Fruit fly (Drosophila melanogaster) whole organism, embryonic: Measurements from ENCODE around the gene Sfp93F.

Experiments used
- Asciz ChIP-seq: fragments of 200-800 bp; sonication (Bioruptor generic); optimal IDR thresholded peaks from 2 replicates; lab custom pipeline; 2017; ENCODE audit warnings: missing biosample characterization, mild to moderate bottlenecking, missing genetic modification characterization, missing genetic modification reagents
- CG1024 ChIP-seq: fragments of 200-800 bp; sonication (Bioruptor generic); IDR thresholded peaks from 2 replicates; pipeline ENCODE4 v1.3.6; 2022; ENCODE audit warnings: missing biosample characterization, missing genetic modification characterization
- CG11093 ChIP-seq: fragments of 200-800 bp; sonication (Bioruptor generic); IDR thresholded peaks from 3 replicates; pipeline ENCODE4 v1.3.6; 2022; ENCODE audit warnings: missing biosample characterization, missing genetic modification characterization
- CG1233 ChIP-seq: fragments of 200-800 bp; sonication (Bioruptor generic); optimal IDR thresholded peaks from 4 replicates; lab custom pipeline; 2018; ENCODE audit warnings: missing biosample characterization, mild to moderate bottlenecking, missing genetic modification characterization
- CG14965 ChIP-seq: fragments of 200-800 bp; sonication (Bioruptor generic); optimal IDR thresholded peaks from 2 replicates; lab custom pipeline; 2016; ENCODE audit warnings: missing biosample characterization, missing genetic modification characterization, borderline replicate concordance
- CG15601 ChIP-seq: fragments of 200-800 bp; sonication (Bioruptor generic); optimal IDR thresholded peaks from 3 replicates; lab custom pipeline; 2019; ENCODE audit warnings: missing biosample characterization, mild to moderate bottlenecking, missing genetic modification characterization, moderate library complexity
- CG18599 ChIP-seq: fragments of 200-800 bp; sonication (Bioruptor generic); optimal IDR thresholded peaks from 3 replicates; lab custom pipeline; 2017; ENCODE audit warnings: missing biosample characterization, missing genetic modification characterization, mild to moderate bottlenecking, moderate library complexity, missing genetic modification reagents
- CG34376 ChIP-seq: fragments of 200-800 bp; sonication (Bioruptor generic); optimal IDR thresholded peaks from 2 replicates; lab custom pipeline; 2018; ENCODE audit warnings: missing biosample characterization, mild to moderate bottlenecking, missing genetic modification characterization
- CG3726 ChIP-seq: fragments of 200-800 bp; sonication (Bioruptor generic); IDR thresholded peaks from 3 replicates; pipeline ENCODE4, ENCODE4 v1.3.6; 2022; ENCODE audit warnings: missing biosample characterization, missing genetic modification characterization
- CG4424 ChIP-seq: fragments of 200-800 bp; sonication (Bioruptor generic); optimal IDR thresholded peaks from 3 replicates; lab custom pipeline; 2016; ENCODE audit warnings: missing biosample characterization, missing genetic modification characterization
- CG6791 ChIP-seq: fragments of 200-800 bp; sonication (Bioruptor generic); IDR thresholded peaks from 3 replicates; pipeline ENCODE4 v1.3.6; 2022; ENCODE audit warnings: missing biosample characterization, missing genetic modification characterization; ENCODE audit not compliant: partially characterized antibody
- CG7963 ChIP-seq: fragments of 200-800 bp; sonication (Bioruptor generic); IDR thresholded peaks from 3 replicates; pipeline ENCODE4 v1.3.6; 2022; ENCODE audit warnings: missing biosample characterization, missing genetic modification characterization; ENCODE audit not compliant: partially characterized antibody
- CG8281 ChIP-seq: fragments of 200-800 bp; sonication (Bioruptor generic); optimal IDR thresholded peaks from 2 replicates; lab custom pipeline; 2018; ENCODE audit warnings: missing biosample characterization, mild to moderate bottlenecking, missing genetic modification characterization, moderate library complexity
- CG8388 ChIP-seq: fragments of 200-800 bp; sonication (Bioruptor generic); optimal IDR thresholded peaks from 2 replicates; lab custom pipeline; 2019; ENCODE audit warnings: missing biosample characterization, mild to moderate bottlenecking, missing genetic modification characterization, moderate library complexity
- CG9437 ChIP-seq: fragments of 200-800 bp; sonication (Bioruptor generic); optimal IDR thresholded peaks from 2 replicates; lab custom pipeline; 2018; ENCODE audit warnings: missing biosample characterization, mild to moderate bottlenecking, missing genetic modification characterization
- Dfd ChIP-seq, 2 experiments: fragments of >200 bp; optimal IDR thresholded peaks; 2 replicates each; lab custom pipeline; 2017; ENCODE audit warnings: missing biosample characterization in 2 of 2, missing genetic modification characterization in 2 of 2
- Dll ChIP-seq: fragments of 200-800 bp; sonication (Bioruptor generic); IDR thresholded peaks from 4 replicates; pipeline ENCODE4 v1.3.6; 2022; ENCODE audit warnings: missing biosample characterization, missing genetic modification characterization; ENCODE audit not compliant: partially characterized antibody
- Hr3 ChIP-seq: fragments of 200-800 bp; sonication (Bioruptor generic); optimal IDR thresholded peaks from 3 replicates; lab custom pipeline; 2016; ENCODE audit warnings: missing biosample characterization, missing genetic modification characterization
- Nf-YA ChIP-seq: fragments of 200-800 bp; sonication (Bioruptor generic); IDR thresholded peaks from 2 replicates; pipeline ENCODE4 v1.3.6; 2022; ENCODE audit warnings: missing biosample characterization, missing genetic modification characterization
- Pdp1 ChIP-seq, 2 experiments: fragments of 200-800 bp; sonication (Bioruptor generic); optimal IDR thresholded peaks; 3 replicates each; lab custom pipeline; 2016; ENCODE audit warnings: missing biosample characterization in 2 of 2, missing genetic modification characterization in 2 of 2, mild to moderate bottlenecking in 1 of 2, moderate library complexity in 1 of 2
- Poxn ChIP-seq: fragments of 200-800 bp; sonication (Bioruptor generic); IDR thresholded peaks from 2 replicates; pipeline ENCODE4 v1.3.6; 2022; ENCODE audit warnings: missing biosample characterization, missing genetic modification characterization
- Ravus ChIP-seq: fragments of 200-800 bp; sonication (Bioruptor generic); IDR thresholded peaks from 2 replicates; pipeline ENCODE4 v1.3.6; 2022; ENCODE audit warnings: missing biosample characterization, missing genetic modification characterization
- Sox100B ChIP-seq: fragments of 200-800 bp; sonication (Bioruptor generic); optimal IDR thresholded peaks from 3 replicates; lab custom pipeline; 2018; ENCODE audit warnings: missing biosample characterization, mild to moderate bottlenecking, missing genetic modification characterization
- btn ChIP-seq: fragments of 200-800 bp; sonication (Bioruptor generic); optimal IDR thresholded peaks from 2 replicates; lab custom pipeline; 2016; ENCODE audit warnings: missing biosample characterization, missing genetic modification characterization
- eve ChIP-seq, 2 experiments: fragments of >200 bp; optimal IDR thresholded peaks; 2 replicates each; lab custom pipeline; 2017; ENCODE audit warnings: missing biosample characterization in 2 of 2, missing genetic modification characterization in 2 of 2
- exex ChIP-seq: fragments of 200-800 bp; sonication (Bioruptor generic); optimal IDR thresholded peaks from 4 replicates; lab custom pipeline; 2018; ENCODE audit warnings: missing biosample characterization, mild to moderate bottlenecking, missing genetic modification characterization, moderate library complexity
- her ChIP-seq: fragments of 200-800 bp; sonication (Bioruptor generic); optimal IDR thresholded peaks from 2 replicates; lab custom pipeline; 2016; ENCODE audit warnings: missing biosample characterization, missing genetic modification characterization
- hkb ChIP-seq, 2 experiments: fragments of 200-800 bp in 1 of 2; fragments of >200 bp in 1 of 2; sonication (Bioruptor generic) in 1 of 2; IDR thresholded peaks in 1 of 2; optimal IDR thresholded peaks in 1 of 2; 2 replicates each; pipeline versions ENCODE4 v1.3.6 to Lab custom; 2017 to 2022; ENCODE audit warnings: missing biosample characterization in 1 of 2, missing genetic modification characterization in 1 of 2
- mirr ChIP-seq: fragments of 200-800 bp; sonication (Bioruptor generic); optimal IDR thresholded peaks from 3 replicates; lab custom pipeline; 2018; ENCODE audit warnings: missing biosample characterization, mild to moderate bottlenecking, missing genetic modification characterization
- mld ChIP-seq: fragments of 200-800 bp; sonication (Bioruptor generic); IDR thresholded peaks from 3 replicates; pipeline ENCODE4 v1.3.6; 2022; ENCODE audit warnings: missing biosample characterization, missing genetic modification characterization; ENCODE audit not compliant: partially characterized antibody
- nau ChIP-seq: fragments of 200-800 bp; sonication (Bioruptor generic); optimal IDR thresholded peaks from 3 replicates; lab custom pipeline; 2017; ENCODE audit warnings: missing biosample characterization, mild to moderate bottlenecking, missing genetic modification characterization, missing genetic modification reagents
- run ChIP-seq: fragments of 200-800 bp; sonication (Bioruptor generic); optimal IDR thresholded peaks from 3 replicates; lab custom pipeline; 2018; ENCODE audit warnings: missing biosample characterization, mild to moderate bottlenecking, missing genetic modification characterization
- sd ChIP-seq: fragments of 200-800 bp; sonication (Bioruptor generic); optimal IDR thresholded peaks from 3 replicates; lab custom pipeline; 2018; ENCODE audit warnings: missing biosample characterization, mild to moderate bottlenecking, missing genetic modification characterization, moderate library complexity
- slbo ChIP-seq: fragments of 200-800 bp; sonication (Bioruptor generic); IDR thresholded peaks from 2 replicates; pipeline ENCODE4 v1.3.6; 2022; ENCODE audit warnings: missing biosample characterization, missing genetic modification characterization
- sug ChIP-seq: fragments of 200-800 bp; optimal IDR thresholded peaks from 2 replicates; lab custom pipeline; 2019; ENCODE audit warnings: missing biosample characterization, mild to moderate bottlenecking, missing genetic modification characterization, moderate library complexity
- trem ChIP-seq: fragments of 200-800 bp; optimal IDR thresholded peaks from 3 replicates; lab custom pipeline; 2019; ENCODE audit warnings: missing biosample characterization, mild to moderate bottlenecking, missing genetic modification characterization, moderate library complexity
- unpg ChIP-seq: fragments of 200-800 bp; sonication (Bioruptor generic); optimal IDR thresholded peaks from 3 replicates; lab custom pipeline; 2018; ENCODE audit warnings: missing biosample characterization, mild to moderate bottlenecking, missing genetic modification characterization, moderate library complexity
- zf30C ChIP-seq: fragments of 200-800 bp; sonication (Bioruptor generic); optimal IDR thresholded peaks from 3 replicates; lab custom pipeline; 2018; ENCODE audit warnings: missing biosample characterization, mild to moderate bottlenecking, missing genetic modification characterization

Sfp93F gene

DNA sequence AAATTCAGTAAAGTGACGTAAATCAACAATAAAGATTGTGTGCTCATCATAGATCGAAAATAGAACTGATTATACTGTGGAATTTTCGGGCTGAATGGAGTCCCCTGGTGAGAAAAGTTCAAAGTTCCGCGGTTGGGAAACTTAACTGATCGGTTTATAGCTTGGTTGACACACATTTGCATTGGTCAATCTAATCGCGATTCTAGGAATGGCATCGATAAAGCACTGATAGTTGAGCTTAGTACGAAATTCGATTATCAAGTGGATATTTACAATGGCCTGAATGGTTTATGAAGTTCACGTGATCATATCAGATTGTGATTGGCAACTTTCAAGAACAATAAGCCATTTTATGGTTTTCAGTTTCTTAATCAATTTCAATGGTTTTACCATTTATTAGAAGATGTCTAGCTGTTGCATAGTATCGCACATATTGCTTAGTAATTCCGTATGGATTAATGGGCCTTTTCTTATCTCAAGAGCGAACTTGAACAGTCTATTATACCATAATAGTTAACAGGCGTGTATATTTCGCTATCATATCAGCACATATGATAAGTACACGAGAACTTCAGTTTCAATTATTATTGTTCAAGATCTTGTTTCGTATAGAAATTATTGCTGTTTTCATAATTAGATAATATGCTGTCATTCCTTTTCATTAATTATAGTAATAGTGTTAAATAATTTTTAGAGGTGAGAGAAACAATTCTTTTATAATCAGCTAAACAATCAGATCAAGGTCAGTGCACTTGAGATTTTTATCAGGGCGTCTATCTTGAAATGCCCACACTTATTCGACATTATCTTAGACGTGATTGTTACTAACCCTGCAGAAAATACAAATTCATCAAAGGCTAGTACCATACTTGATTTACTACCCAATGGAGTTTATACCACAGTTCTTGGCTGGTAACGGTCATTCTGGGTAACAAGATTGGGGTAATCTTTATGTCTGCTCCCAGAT is 13.1 kb upstream of the Sfp93F start, which contains the start of gene CG31233 (continued):
- no peak for TF ChIP-seq run (tag; lab: Kevin White, UChicago)
- peak; percentile 72 for TF ChIP-seq sd (tag; lab: Kevin White, UChicago)
- TF ChIP-seq CG11093 (GFP tag; lab: Robert Waterston, UW) = no peak
- TF ChIP-seq CG18599 (GFP tag; lab: Kevin White, UChicago) = peak; percentile 4
- peak; percentile 76 for TF ChIP-seq sug
- TF ChIP-seq CG7963 (GFP tag; lab: Robert Waterston, UW) = no peak
- TF ChIP-seq CG1024 (GFP tag; lab: Robert Waterston, UW) = no peak
- TF ChIP-seq CG8388 (GFP tag; lab: Kevin White, UChicago) = no peak
- TF ChIP-seq Asciz = no peak
- no peak for TF ChIP-seq CG9437
- no peak for TF ChIP-seq hkb (optimal IDR thresholded peaks at IDR 0.05; lab: Kevin White, UChicago)
- TF ChIP-seq hkb (GFP tag; IDR thresholded peaks at IDR 0.05; lab: Robert Waterston, UW) = no peak
- no peak for TF ChIP-seq btn (GFP tag; lab: Kevin White, UChicago)
- TF ChIP-seq mirr (GFP tag; lab: Kevin White, UChicago) = peak; percentile 56

DNA sequence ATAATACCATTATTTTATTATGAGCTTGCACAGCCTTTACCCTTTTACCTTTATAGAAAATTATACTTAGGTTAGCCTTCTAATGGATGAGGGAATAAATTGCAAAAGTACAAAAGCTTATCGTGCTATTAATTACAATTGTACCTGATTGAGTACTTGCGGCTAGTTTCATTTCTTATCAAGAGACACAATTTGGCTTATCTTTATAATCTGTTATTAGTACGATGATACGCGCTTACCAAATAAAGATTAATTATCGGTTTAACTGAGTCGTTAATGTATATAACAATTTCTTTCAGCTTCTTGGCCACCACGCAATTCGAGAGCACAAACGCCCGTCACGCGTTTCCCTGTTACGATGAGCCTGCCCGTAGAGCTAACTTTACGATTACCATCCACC is 9.8 kb upstream of the Sfp93F start:
- peak; percentile 42 for TF ChIP-seq CG34376
- no peak for TF ChIP-seq Dfd (GFP tag; optimal IDR thresholded peaks at IDR 0.05; lab: Kevin White, UChicago)
- TF ChIP-seq Ravus (GFP tag; lab: Robert Waterston, UW) = no peak
- peak; percentile 93 for TF ChIP-seq exex (tag; lab: Kevin White, UChicago)
- no peak for TF ChIP-seq Sox100B (GFP tag; lab: Kevin White, UChicago)
- no peak for TF ChIP-seq CG8281 (tag; lab: Kevin White, UChicago)
- no peak for TF ChIP-seq Poxn (GFP tag; lab: Robert Waterston, UW)
- peak; percentile 22 for TF ChIP-seq sug
- no peak for TF ChIP-seq slbo
- TF ChIP-seq, all 482 proteins: peak for 3

DNA sequence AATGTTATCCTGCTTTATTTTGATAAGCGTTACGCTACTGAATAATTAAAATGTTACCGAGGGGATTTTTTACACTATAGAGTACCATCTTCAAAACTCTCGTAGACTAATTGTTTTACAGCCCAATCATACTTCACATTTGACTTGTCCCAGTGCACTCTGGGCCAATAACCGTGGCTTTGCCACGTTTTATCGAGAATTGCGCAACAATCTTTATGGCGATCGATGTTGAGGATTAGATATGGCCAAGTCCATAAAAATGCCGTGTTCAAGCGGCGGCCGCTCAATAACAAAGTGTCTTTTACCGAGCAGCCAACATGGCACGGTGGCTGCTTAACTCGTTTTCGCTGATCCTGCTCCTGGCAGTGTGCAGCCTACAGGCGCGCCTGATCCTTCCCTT is 8.9 kb upstream of the Sfp93F start, which contains the start of gene CG31343:
Gene CG31343 (plus strand): TSS at position 279 of the 400 bp plus-strand sequence.
- TF ChIP-seq Hr3 (no peak), CG6791 (GFP tag; lab: Robert Waterston, UW) (0 out of 3 replicates have a peak, but pooled peaks have one; percentile 34), her (GFP tag; lab: Kevin White, UChicago) (no peak), Nf-YA (GFP tag; lab: Robert Waterston, UW) (no peak), CG34376 (peak; percentile 18), mld (GFP tag; lab: Robert Waterston, UW) (no peak), trem (tag; lab: Kevin White, UChicago) (no peak), Pdp1 (GFP tag; optimal IDR thresholded peaks at IDR 0.05; lab: Kevin White, UChicago) (peak in 1 of 2 experiments; percentile 78), Dll (GFP tag; lab: Robert Waterston, UW) (no peak), eve (GFP tag; optimal IDR thresholded peaks at IDR 0.05; lab: Kevin White, UChicago) (no peak), unpg (GFP tag; lab: Kevin White, UChicago) (no peak), CG15601 (tag; lab: Kevin White, UChicago) (no peak), CG3726 (no peak), CG4424 (GFP tag; lab: Kevin White, UChicago) (no peak), CG1233 (GFP tag; lab: Kevin White, UChicago) (no peak), zf30C (no peak), nau (GFP tag; lab: Kevin White, UChicago) (no peak), CG11093 (GFP tag; lab: Robert Waterston, UW) (no peak), CG14965 (GFP tag; lab: Kevin White, UChicago) (no peak)
